Fruit fly (Drosophila melanogaster) whole organism, adult: ENCODE measurements around the gene Hsp67Ba.

ENCODE experiments used
- CG11617 ChIP-seq: fragments of 200-800 bp; sonication (Bioruptor generic); optimal IDR thresholded peaks from 2 replicates; lab custom pipeline; 2017; ENCODE audit warnings: mild to moderate bottlenecking, missing biosample characterization, missing genetic modification reagents, missing genetic modification characterization
- CG12768 ChIP-seq: fragments of 200-800 bp; sonication (Bioruptor generic); optimal IDR thresholded peaks from 2 replicates; lab custom pipeline; 2017; ENCODE audit warnings: missing biosample characterization, missing genetic modification characterization, mild to moderate bottlenecking, moderate library complexity, missing genetic modification reagents
- CG14711 ChIP-seq: fragments of 200-800 bp; sonication (Bioruptor generic); optimal IDR thresholded peaks from 2 replicates; lab custom pipeline; 2018; ENCODE audit warnings: missing biosample characterization, mild to moderate bottlenecking, missing genetic modification characterization, moderate library complexity
- CG1620 ChIP-seq: fragments of 200-800 bp; sonication (Bioruptor generic); optimal IDR thresholded peaks from 2 replicates; lab custom pipeline; 2016; ENCODE audit warnings: missing biosample characterization, missing genetic modification characterization
- CG33017 ChIP-seq: fragments of 200-800 bp; sonication (Bioruptor generic); optimal IDR thresholded peaks from 2 replicates; lab custom pipeline; 2018; ENCODE audit warnings: missing biosample characterization, mild to moderate bottlenecking, missing genetic modification characterization, moderate library complexity
- CG5204 ChIP-seq: fragments of 200-800 bp; sonication (Bioruptor generic); optimal IDR thresholded peaks from 2 replicates; lab custom pipeline; 2016; ENCODE audit warnings: missing biosample characterization, missing genetic modification characterization
- CG7045 ChIP-seq: fragments of 200-800 bp; sonication (Bioruptor generic); optimal IDR thresholded peaks from 2 replicates; lab custom pipeline; 2017; ENCODE audit warnings: missing biosample characterization, mild to moderate bottlenecking, missing genetic modification characterization
- CG7101 ChIP-seq: fragments of 200-800 bp; sonication (Bioruptor generic); optimal IDR thresholded peaks from 2 replicates; lab custom pipeline; 2018; ENCODE audit warnings: missing biosample characterization, mild to moderate bottlenecking, missing genetic modification characterization, moderate library complexity
- Clk ChIP-seq: fragments of 200-800 bp; sonication (Bioruptor generic); optimal IDR thresholded peaks from 2 replicates; lab custom pipeline; 2017; ENCODE audit warnings: missing biosample characterization, missing genetic modification characterization
- Crg-1 ChIP-seq: fragments of 200-800 bp; sonication (Bioruptor generic); optimal IDR thresholded peaks from 2 replicates; lab custom pipeline; 2016; ENCODE audit warnings: missing biosample characterization, missing genetic modification characterization
- Hr96 ChIP-seq: fragments of 200-800 bp; sonication (Bioruptor generic); optimal IDR thresholded peaks from 2 replicates; lab custom pipeline; 2016; ENCODE audit warnings: missing biosample characterization, missing genetic modification characterization
- Mnt ChIP-seq: fragments of 200-800 bp; sonication (Bioruptor generic); optimal IDR thresholded peaks from 2 replicates; lab custom pipeline; 2016; ENCODE audit warnings: missing biosample characterization, mild to moderate bottlenecking, missing genetic modification characterization
- bab1 ChIP-seq: fragments of 200-800 bp; sonication (Bioruptor generic); optimal IDR thresholded peaks from 3 replicates; lab custom pipeline; 2019; ENCODE audit warnings: missing biosample characterization, mild to moderate bottlenecking, missing genetic modification characterization, moderate library complexity
- cic ChIP-seq: fragments of 200-800 bp; sonication (Bioruptor generic); optimal IDR thresholded peaks from 2 replicates; lab custom pipeline; 2017; ENCODE audit warnings: missing biosample characterization, mild to moderate bottlenecking, missing genetic modification characterization, moderate library complexity
- cnc ChIP-seq, 2 experiments: fragments of >200 bp; optimal IDR thresholded peaks; 2 replicates each; lab custom pipeline; 2017
- kay ChIP-seq: fragments of 200-800 bp; sonication (Bioruptor generic); peaks from one replicate; lab custom pipeline; 2016; ENCODE audit warnings: missing biosample characterization, missing genetic modification characterization, borderline replicate concordance
- ovo ChIP-seq: fragments of 200-800 bp; sonication (Bioruptor generic); optimal IDR thresholded peaks from 2 replicates; lab custom pipeline; 2016; ENCODE audit warnings: missing biosample characterization, missing genetic modification characterization
- pad ChIP-seq: fragments of 200-800 bp; sonication (Bioruptor generic); optimal IDR thresholded peaks from 3 replicates; lab custom pipeline; 2017; ENCODE audit warnings: missing biosample characterization, missing genetic modification characterization, mild to moderate bottlenecking, moderate library complexity, missing genetic modification reagents
- tj ChIP-seq: fragments of 200-800 bp; sonication (Bioruptor generic); optimal IDR thresholded peaks from 3 replicates; lab custom pipeline; 2017; ENCODE audit warnings: missing biosample characterization, mild to moderate bottlenecking, missing genetic modification characterization, moderate library complexity
- toe ChIP-seq: fragments of 200-800 bp; sonication (Bioruptor generic); optimal IDR thresholded peaks from 2 replicates; lab custom pipeline; 2016; ENCODE audit warnings: missing biosample characterization, missing genetic modification characterization

The Hsp67Ba gene

dm6 chr3L:9379484-9380343, at the start of gene Hsp67Ba:
Gene Hsp67Ba, minus strand, starts transcription at chr3L:9379534.
- TF ChIP-seq CG11617, result no peak
- peak; percentile 84 for TF ChIP-seq tj (GFP tag; lab: Kevin White, UChicago)
- TF ChIP-seq pad (GFP tag; lab: Kevin White, UChicago), result no peak

- TF ChIP-seq CG7101 (tag; lab: Kevin White, UChicago) (peak; percentile 99), CG14711 (tag; lab: Kevin White, UChicago) (peak; percentile 95), CG1620 (peak; percentile 100), pad (GFP tag; lab: Kevin White, UChicago) (peak; percentile 95), cic (GFP tag; lab: Kevin White, UChicago) (peak; percentile 89), kay (GFP tag; lab: Kevin White, UChicago) (peak; percentile 97), toe (GFP tag; lab: Kevin White, UChicago) (peak; percentile 100), ovo (GFP tag; lab: Kevin White, UChicago) (peak; percentile 96), CG12768 (GFP tag; lab: Kevin White, UChicago) (peak; percentile 99), CG7045 (GFP tag; lab: Kevin White, UChicago) (peak; percentile 98), bab1 (peak; percentile 99), CG11617 (peak; percentile 97), cnc (optimal IDR thresholded peaks at IDR 0.05; lab: Kevin White, UChicago) (no peak), CG5204 (GFP tag; lab: Kevin White, UChicago) (no peak), Clk (GFP tag; lab: Kevin White, UChicago) (peak; percentile 99), Hr96 (GFP tag; lab: Kevin White, UChicago) (peak; percentile 100), CG33017 (tag; lab: Kevin White, UChicago) (peak; percentile 97), tj (GFP tag; lab: Kevin White, UChicago) (peak; percentile 89), Mnt (peak; percentile 94), Crg-1 (GFP tag; lab: Kevin White, UChicago) (peak; percentile 99)
Measured at dm6 chr3L:9426656-9427294, 47.4 kb upstream of the Hsp67Ba start, which contains the start of the genes Atat and Shc. Gene Atat, minus strand, starts transcription at chr3L:9426758. Gene Shc, plus strand, starts transcription at chr3L:9427010.

- TF ChIP-seq kay (GFP tag; lab: Kevin White, UChicago) (no peak), CG33017 (tag; lab: Kevin White, UChicago) (no peak), Crg-1 (GFP tag; lab: Kevin White, UChicago) (no peak), pad (GFP tag; lab: Kevin White, UChicago) (no peak), Clk (GFP tag; lab: Kevin White, UChicago) (no peak), CG12768 (GFP tag; lab: Kevin White, UChicago) (no peak), bab1 (no peak), toe (GFP tag; lab: Kevin White, UChicago) (no peak), tj (GFP tag; lab: Kevin White, UChicago) (no peak), cnc (optimal IDR thresholded peaks at IDR 0.05; lab: Kevin White, UChicago) (no peak), CG1620 (no peak), Mnt (no peak)
Measured at dm6 chr3L:9425838-9426237, 46.5 kb upstream of the Hsp67Ba start.

dm6 chr3L:9424528-9424911, 45.2 kb upstream of the Hsp67Ba start:
- peak; percentile 32 for TF ChIP-seq CG11617
- no peak for TF ChIP-seq cic (GFP tag; lab: Kevin White, UChicago)
- TF ChIP-seq CG7101 (tag; lab: Kevin White, UChicago), result peak; percentile 10
- no peak for TF ChIP-seq Hr96 (GFP tag; lab: Kevin White, UChicago)
- no peak for TF ChIP-seq ovo (GFP tag; lab: Kevin White, UChicago)
- peak; percentile 18 for TF ChIP-seq CG12768 (GFP tag; lab: Kevin White, UChicago)
- TF ChIP-seq tj (GFP tag; lab: Kevin White, UChicago), result no peak
- TF ChIP-seq CG14711 (tag; lab: Kevin White, UChicago), result peak; percentile 57
- TF ChIP-seq Crg-1 (GFP tag; lab: Kevin White, UChicago), result no peak
- no peak for TF ChIP-seq Clk (GFP tag; lab: Kevin White, UChicago)
- TF ChIP-seq toe (GFP tag; lab: Kevin White, UChicago), result no peak
- TF ChIP-seq cnc (optimal IDR thresholded peaks at IDR 0.05; lab: Kevin White, UChicago), result peak in 1 of 2 experiments; percentile 78
- peak; percentile 36 for TF ChIP-seq CG7045 (GFP tag; lab: Kevin White, UChicago)
- TF ChIP-seq kay (GFP tag; lab: Kevin White, UChicago), result peak; percentile 97
- TF ChIP-seq CG1620, result no peak
- no peak for TF ChIP-seq CG5204 (GFP tag; lab: Kevin White, UChicago)
- TF ChIP-seq Mnt, result no peak
- no peak for TF ChIP-seq bab1
- no peak for TF ChIP-seq pad (GFP tag; lab: Kevin White, UChicago)
- TF ChIP-seq CG33017 (tag; lab: Kevin White, UChicago), result peak; percentile 65

dm6 chr3L:9423757-9424527, 44.6 kb upstream of the Hsp67Ba start:
- TF ChIP-seq Mnt (peak; percentile 50), cnc (optimal IDR thresholded peaks at IDR 0.05; lab: Kevin White, UChicago) (no peak), bab1 (no peak), Crg-1 (GFP tag; lab: Kevin White, UChicago) (no peak), CG12768 (GFP tag; lab: Kevin White, UChicago) (peak; percentile 33), cic (GFP tag; lab: Kevin White, UChicago) (peak; percentile 77)
